Fruit fly (Drosophila melanogaster): ENCODE results near the gene CG9590.

DNA sequence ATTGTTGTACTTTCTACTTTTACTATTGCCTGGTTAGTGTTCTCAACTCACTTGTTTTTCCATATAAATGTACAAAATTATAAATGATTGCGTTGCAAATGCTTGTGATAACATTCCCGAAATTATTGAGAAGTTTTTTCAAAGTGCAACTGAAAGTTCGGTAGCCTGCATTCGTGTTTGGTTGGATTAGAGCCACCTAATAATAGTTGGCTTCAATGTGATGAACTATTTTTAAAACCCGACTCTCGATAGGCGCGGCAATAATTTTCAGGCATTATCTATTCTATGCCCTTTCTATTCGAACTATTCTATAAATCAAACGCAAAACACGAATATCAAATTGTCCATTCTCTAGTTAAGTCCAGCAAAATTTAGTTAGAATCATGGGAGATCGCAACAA, 1.7 kb downstream of the CG9590 start, which contains the start of gene Uros2:
- no peak for TF ChIP-seq h (optimal IDR thresholded peaks at IDR 0.05)
- TF ChIP-seq Myc (optimal IDR thresholded peaks at IDR 0.05): no peak
